Worm (Caenorhabditis elegans): ENCODE data around the gene ndub-5.
A peak's percentile ranks its signal among the peaks of the same experiment; 100 is the strongest.

ndub-5 gene

ce11 chrII:5707532-5707931 lies 16.4 kb upstream of the ndub-5 start, which contains the start of gene osta-2:
TSS of gene osta-2 (plus strand) at chrII:5707691.
- TF ChIP-seq ets-7 (tag; optimal IDR thresholded peaks at IDR 0.05) (no peak), ama-1 (optimal IDR thresholded peaks at IDR 0.05) (no peak), sea-1 (GFP tag; conservative IDR thresholded peaks at IDR 0.05) (no peak), hnd-1 (tag; optimal IDR thresholded peaks at IDR 0.05) (no peak), scrt-1 (GFP tag; IDR thresholded peaks at IDR 0.05) (no peak), ceh-36 (tag; optimal IDR thresholded peaks at IDR 0.05) (no peak), aly-1 (tag; optimal IDR thresholded peaks at IDR 0.05) (no peak), ceh-13 (GFP tag; optimal IDR thresholded peaks at IDR 0.05) (no peak), F13C5.2 (tag; optimal IDR thresholded peaks at IDR 0.05) (no peak), hmg-4 (GFP tag; optimal IDR thresholded peaks at IDR 0.05) (no peak), tra-4 (tag; optimal IDR thresholded peaks at IDR 0.05) (no peak), B0310.2 (tag; optimal IDR thresholded peaks at IDR 0.05) (no peak), hmbx-1 (tag; optimal IDR thresholded peaks at IDR 0.05) (no peak), flt-1 (GFP tag; IDR thresholded peaks at IDR 0.05) (no peak), pes-1 (GFP tag; IDR thresholded peaks at IDR 0.05) (no peak), tbx-11 (GFP tag; IDR thresholded peaks at IDR 0.05) (no peak), tbx-37 (GFP tag; conservative IDR thresholded peaks at IDR 0.05) (no peak)

- TF ChIP-seq aly-1 (tag; optimal IDR thresholded peaks at IDR 0.05) (no peak), tbx-11 (GFP tag; IDR thresholded peaks at IDR 0.05) (no peak)
Observed at ce11 chrII:5704479-5704878, 13.3 kb upstream of the ndub-5 start.

DNA sequence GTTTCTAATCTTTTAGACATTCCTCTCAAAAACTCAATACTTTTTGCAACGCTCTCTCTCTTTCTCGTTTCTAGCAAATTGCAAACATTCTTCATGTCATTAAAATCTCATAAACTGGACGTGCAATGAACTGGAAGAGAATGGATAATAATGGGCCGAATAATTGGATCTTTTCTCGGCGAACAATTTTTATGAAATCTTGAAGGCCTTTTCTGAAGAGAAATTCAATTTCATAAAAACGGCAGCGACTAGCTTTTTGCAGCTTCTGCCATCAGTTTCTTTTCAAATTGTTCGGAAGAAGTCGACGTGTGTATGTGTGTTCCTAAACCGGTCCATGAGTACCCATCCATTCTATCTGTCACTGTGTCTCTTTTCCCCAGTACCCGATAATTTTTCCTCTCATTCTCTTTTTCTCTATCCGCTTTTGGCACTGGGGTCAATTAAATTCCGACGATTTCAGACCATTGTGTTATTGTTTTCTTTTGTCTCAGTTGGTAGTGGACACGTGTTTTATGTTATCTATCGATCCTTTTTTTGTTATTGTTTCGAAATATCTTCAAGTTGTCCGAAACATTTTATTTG lies 11.5 kb upstream of the ndub-5 start:
- no peak for TF ChIP-seq hmbx-1 (tag; optimal IDR thresholded peaks at IDR 0.05)
- no peak for TF ChIP-seq hmg-4 (GFP tag; optimal IDR thresholded peaks at IDR 0.05)
- TF ChIP-seq pes-1 (GFP tag; IDR thresholded peaks at IDR 0.05) = no peak

DNA sequence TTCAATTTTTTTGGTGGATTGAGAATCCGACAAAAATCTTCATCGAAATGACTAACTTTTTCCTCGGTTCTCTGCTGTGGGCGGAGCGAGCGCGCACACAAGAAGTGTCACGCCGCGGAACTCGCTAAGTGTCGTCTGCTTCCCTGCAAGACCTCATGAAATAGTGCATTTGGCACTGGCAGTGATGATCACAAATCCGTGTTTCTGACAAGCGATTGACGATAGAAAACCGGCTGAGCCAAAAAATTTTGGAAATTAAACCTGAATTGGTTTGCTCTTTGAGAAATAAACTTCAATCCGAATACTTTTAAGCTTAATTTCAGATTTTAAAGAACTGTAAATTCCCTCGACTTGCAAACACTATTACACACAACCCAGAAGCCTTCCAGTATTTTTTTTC lies 10.3 kb upstream of the ndub-5 start:
- no peak for TF ChIP-seq flt-1 (GFP tag; IDR thresholded peaks at IDR 0.05)
- TF ChIP-seq ama-1 (optimal IDR thresholded peaks at IDR 0.05) = peak; percentile 70

DNA sequence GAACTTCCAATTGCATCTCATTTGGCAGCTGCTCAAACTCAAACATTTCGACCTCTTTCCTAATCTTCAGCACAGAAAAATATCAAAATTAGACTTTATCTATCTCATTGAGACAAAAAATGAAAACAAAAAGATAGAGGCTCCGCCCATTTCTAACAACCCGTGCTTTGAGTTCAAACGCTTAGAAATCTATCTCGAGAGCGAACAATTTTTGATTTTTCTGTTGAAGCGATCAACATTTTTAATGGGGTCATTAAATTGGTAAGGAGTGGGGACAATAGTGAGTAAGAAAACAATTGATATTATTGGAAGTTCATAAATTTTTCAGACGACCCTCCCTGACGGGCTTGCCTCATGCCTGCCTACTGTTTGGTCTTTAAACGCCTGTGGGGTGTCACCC lies 7.7 kb upstream of the ndub-5 start, which contains the start of the genes C25H3.10 and C25H3.1:
Gene C25H3.10 (minus strand): TSS at position 101 of the 400 bp plus-strand sequence.
Gene C25H3.1 (plus strand): TSS at position 203 of the 400 bp plus-strand sequence.
- TF ChIP-seq scrt-1 (GFP tag; IDR thresholded peaks at IDR 0.05) (no peak), F13C5.2 (tag; optimal IDR thresholded peaks at IDR 0.05) (no peak), aly-1 (tag; optimal IDR thresholded peaks at IDR 0.05) (no peak)

DNA sequence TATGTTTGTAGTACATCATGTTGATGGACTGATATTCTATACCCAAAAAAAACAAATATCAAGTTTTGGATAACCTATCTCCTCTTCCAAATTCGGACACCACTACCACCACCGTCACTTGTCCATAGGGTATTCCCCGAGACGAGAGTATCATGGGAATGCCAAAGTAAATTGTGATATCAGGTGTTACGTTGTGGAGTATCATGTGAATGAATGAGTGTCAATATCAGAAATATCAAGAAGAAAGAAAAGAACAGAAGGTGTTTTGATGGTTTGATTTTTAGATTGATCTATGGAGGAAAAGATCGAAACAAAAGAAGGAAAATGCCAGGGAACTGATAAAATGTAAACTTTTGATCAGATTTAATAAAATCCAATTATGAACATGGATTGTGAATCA lies 7.1 kb upstream of the ndub-5 start:
- TF ChIP-seq ceh-36 (tag; optimal IDR thresholded peaks at IDR 0.05) = no peak
- no peak for TF ChIP-seq hmg-4 (GFP tag; optimal IDR thresholded peaks at IDR 0.05)

ce11 chrII:5697338-5697737 lies 6.2 kb upstream of the ndub-5 start:
- TF ChIP-seq hnd-1 (tag; optimal IDR thresholded peaks at IDR 0.05) (no peak), tbx-37 (GFP tag; conservative IDR thresholded peaks at IDR 0.05) (no peak), tbx-11 (GFP tag; IDR thresholded peaks at IDR 0.05) (no peak), ceh-36 (tag; optimal IDR thresholded peaks at IDR 0.05) (no peak), hmbx-1 (tag; optimal IDR thresholded peaks at IDR 0.05) (no peak), hmg-4 (GFP tag; optimal IDR thresholded peaks at IDR 0.05) (no peak), tra-4 (tag; optimal IDR thresholded peaks at IDR 0.05) (no peak), pes-1 (GFP tag; IDR thresholded peaks at IDR 0.05) (no peak)

ce11 chrII:5696218-5696617 lies 5.1 kb upstream of the ndub-5 start:
- TF ChIP-seq tbx-11 (GFP tag; IDR thresholded peaks at IDR 0.05) = no peak
- no peak for TF ChIP-seq hmbx-1 (tag; optimal IDR thresholded peaks at IDR 0.05)
- no peak for TF ChIP-seq pes-1 (GFP tag; IDR thresholded peaks at IDR 0.05)
- TF ChIP-seq hmg-4 (GFP tag; optimal IDR thresholded peaks at IDR 0.05) = no peak
- no peak for TF ChIP-seq ets-7 (tag; optimal IDR thresholded peaks at IDR 0.05)
- TF ChIP-seq scrt-1 (GFP tag; IDR thresholded peaks at IDR 0.05) = no peak
- TF ChIP-seq F13C5.2 (tag; optimal IDR thresholded peaks at IDR 0.05) = no peak
- TF ChIP-seq tra-4 (tag; optimal IDR thresholded peaks at IDR 0.05) = no peak
- TF ChIP-seq ama-1 (optimal IDR thresholded peaks at IDR 0.05) = no peak
- no peak for TF ChIP-seq sea-1 (GFP tag; conservative IDR thresholded peaks at IDR 0.05)
- TF ChIP-seq ceh-36 (tag; optimal IDR thresholded peaks at IDR 0.05) = no peak
- TF ChIP-seq B0310.2 (tag; optimal IDR thresholded peaks at IDR 0.05) = no peak
- TF ChIP-seq tbx-37 (GFP tag; conservative IDR thresholded peaks at IDR 0.05) = no peak
- TF ChIP-seq ceh-13 (GFP tag; optimal IDR thresholded peaks at IDR 0.05) = no peak
- no peak for TF ChIP-seq hnd-1 (tag; optimal IDR thresholded peaks at IDR 0.05)
- TF ChIP-seq flt-1 (GFP tag; IDR thresholded peaks at IDR 0.05) = no peak
- TF ChIP-seq aly-1 (tag; optimal IDR thresholded peaks at IDR 0.05) = no peak

DNA sequence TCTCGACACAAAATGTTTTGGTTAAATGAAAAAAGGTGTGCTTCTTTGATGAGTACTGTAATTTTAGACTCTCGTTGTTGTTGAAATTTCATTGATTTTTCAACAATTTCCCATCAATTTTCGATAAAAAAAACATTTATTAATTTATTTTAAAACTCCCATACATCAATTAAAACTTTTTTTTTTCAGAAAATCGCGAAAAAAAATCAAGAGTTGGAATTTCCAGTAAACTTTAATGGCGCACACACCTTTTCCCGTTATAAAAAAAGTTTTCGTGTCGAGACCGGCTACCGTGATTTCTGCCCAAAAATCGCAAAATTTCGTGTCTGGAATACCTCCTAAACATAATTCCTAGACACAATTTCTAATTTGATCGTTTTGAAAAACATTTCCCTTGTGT lies 3.6 kb upstream of the ndub-5 start, which contains the start of gene C25H3.14:
Gene C25H3.14 (plus strand): TSS at position 301 of the 400 bp plus-strand sequence.
- no peak for TF ChIP-seq hmg-4 (GFP tag; optimal IDR thresholded peaks at IDR 0.05)
- TF ChIP-seq tbx-11 (GFP tag; IDR thresholded peaks at IDR 0.05) = no peak
- no peak for TF ChIP-seq pes-1 (GFP tag; IDR thresholded peaks at IDR 0.05)
- TF ChIP-seq hmbx-1 (tag; optimal IDR thresholded peaks at IDR 0.05) = no peak
- TF ChIP-seq ets-7 (tag; optimal IDR thresholded peaks at IDR 0.05) = no peak
- TF ChIP-seq F13C5.2 (tag; optimal IDR thresholded peaks at IDR 0.05) = no peak
- TF ChIP-seq tbx-37 (GFP tag; conservative IDR thresholded peaks at IDR 0.05) = no peak
- TF ChIP-seq ceh-13 (GFP tag; optimal IDR thresholded peaks at IDR 0.05) = no peak
